Fruit fly (Drosophila melanogaster): ENCODE measurements around the gene ca.

Gene ca

dm6 chr3R:29862795-29863194 is 56.2 kb downstream of the ca start:
- no peak for TF ChIP-seq CG10631 (GFP tag; optimal IDR thresholded peaks at IDR 0.05)
- no peak for TF ChIP-seq lz (GFP tag; optimal IDR thresholded peaks at IDR 0.05)
